Worm (Caenorhabditis elegans) whole organism, young adult: ENCODE measurements around the gene glr-5.

Experiments
- F39B2.1 ChIP-seq: fragments of 200-800 bp; sonication (Bioruptor generic); IDR thresholded peaks from 2 replicates; pipeline ENCODE4 v1.3.6; 2022; ENCODE audit warnings: missing genetic modification reagents, missing genetic modification characterization, missing compliant biosample characterization
- F52B5.7 ChIP-seq: sonication (generic microtip); optimal IDR thresholded peaks from 2 replicates; lab custom pipeline; 2016; ENCODE audit warnings: mild to moderate bottlenecking, missing genetic modification characterization, missing compliant biosample characterization
- Y56A3A.18 ChIP-seq: fragments of 200-800 bp; sonication (Bioruptor generic); IDR thresholded peaks from 2 replicates; pipeline ENCODE4 v1.3.6; 2022; ENCODE audit warnings: missing genetic modification reagents, missing genetic modification characterization, missing compliant biosample characterization
- ZK185.1 ChIP-seq: sonication (generic microtip); optimal IDR thresholded peaks from 2 replicates; lab custom pipeline; 2016; ENCODE audit warnings: mild to moderate bottlenecking, missing genetic modification characterization, missing compliant biosample characterization; ENCODE audit not compliant: poor library complexity, severe bottlenecking
- attf-3 ChIP-seq: fragments of 200-800 bp; sonication (Bioruptor generic); conservative IDR thresholded peaks from 2 replicates; pipeline ENCODE4 v1.3.6; 2022; ENCODE audit warnings: missing genetic modification reagents, missing genetic modification characterization, missing compliant biosample characterization
- hrde-1 ChIP-seq: sonication (generic microtip); optimal IDR thresholded peaks from 2 replicates; lab custom pipeline; 2016; ENCODE audit warnings: missing genetic modification characterization, mild to moderate bottlenecking, missing compliant biosample characterization, moderate library complexity, missing genotype, missing genetic modification reagents, borderline replicate concordance
- lin-35 ChIP-seq, 3 experiments: fragments of 150-350 bp in 2 of 3; sonication (generic microtip) in 1 of 3; optimal IDR thresholded peaks; 2 replicates each; lab custom pipeline; 2014 to 2018; ENCODE audit warnings: missing biosample characterization in 3 of 3, missing genetic modification characterization in 3 of 3, missing genetic modification reagents in 3 of 3
- madf-6 ChIP-seq: fragments of 200-800 bp; sonication (Bioruptor generic); IDR thresholded peaks from 2 replicates; pipeline ENCODE4 v1.3.6; 2022; ENCODE audit warnings: missing genetic modification reagents, missing genetic modification characterization, missing compliant biosample characterization
- nfya-2 ChIP-seq: fragments of 200-800 bp; sonication (Bioruptor generic); IDR thresholded peaks from 2 replicates; pipeline ENCODE4 v1.3.6; 2022; ENCODE audit warnings: missing genetic modification reagents, missing genetic modification characterization, missing compliant biosample characterization
- sea-2 ChIP-seq: fragments of 200-800 bp; sonication (Bioruptor generic); IDR thresholded peaks from 2 replicates; pipeline ENCODE4 v1.3.6; 2022; ENCODE audit warnings: missing genetic modification characterization, missing compliant biosample characterization

ce11 chrV:8758618-8759017, 42.3 kb downstream of the glr-5 start, which contains the start of gene B0507.7:
- TF ChIP-seq madf-6 (no peak), hrde-1 (no peak), ZK185.1 (no peak), lin-35 (GFP tag; optimal IDR thresholded peaks at IDR 0.05; lab: Kevin White, UChicago) (no peak), F39B2.1 (no peak), nfya-2 (GFP tag; lab: Robert Waterston, UW) (no peak), Y56A3A.18 (GFP tag; lab: Robert Waterston, UW) (no peak), F52B5.7 (tag; lab: Kevin White, UChicago) (no peak), attf-3 (GFP tag; lab: Robert Waterston, UW) (no peak), sea-2 (no peak)
